Fruit fly (Drosophila melanogaster) whole organism, embryonic: ENCODE results near the gene MCU.

Source experiments
- Antp ChIP-seq: fragments of 200-800 bp; sonication (Bioruptor generic); optimal IDR thresholded peaks from 3 replicates; lab custom pipeline; 2016; ENCODE audit warnings: missing biosample characterization, missing genetic modification characterization
- Asciz ChIP-seq: fragments of 200-800 bp; sonication (Bioruptor generic); optimal IDR thresholded peaks from 2 replicates; lab custom pipeline; 2017; ENCODE audit warnings: missing biosample characterization, mild to moderate bottlenecking, missing genetic modification characterization, missing genetic modification reagents
- Atf6 ChIP-seq: fragments of 200-800 bp; sonication (Bioruptor generic); IDR thresholded peaks from 2 replicates; pipeline ENCODE4 v1.3.6; 2022; ENCODE audit warnings: missing biosample characterization, missing genetic modification characterization
- BEAF-32 ChIP-seq: fragments of 200-800 bp; sonication (Bioruptor generic); optimal IDR thresholded peaks from 3 replicates; lab custom pipeline; 2017; ENCODE audit warnings: missing biosample characterization, missing genetic modification characterization, mild to moderate bottlenecking, moderate library complexity, missing genetic modification reagents
- CG10147 ChIP-seq: fragments of 200-800 bp; sonication (Bioruptor generic); optimal IDR thresholded peaks from 2 replicates; lab custom pipeline; 2019; ENCODE audit warnings: missing biosample characterization, mild to moderate bottlenecking, missing genetic modification characterization, moderate library complexity
- CG10959 ChIP-seq: fragments of 200-800 bp; sonication (Bioruptor generic); IDR thresholded peaks from 2 replicates; pipeline ENCODE4 v1.3.6; 2022; ENCODE audit warnings: missing biosample characterization, missing genetic modification characterization
- CG11085 ChIP-seq: fragments of 200-800 bp; sonication (Bioruptor generic); IDR thresholded peaks from 2 replicates; pipeline ENCODE4 v1.3.6; 2022; ENCODE audit warnings: missing biosample characterization, missing genetic modification characterization
- CG11696 ChIP-seq: fragments of 200-800 bp; sonication (Bioruptor generic); IDR thresholded peaks from 2 replicates; pipeline ENCODE4 v1.3.6; 2022; ENCODE audit warnings: missing biosample characterization, missing genetic modification characterization
- CG13775 ChIP-seq: fragments of 200-800 bp; sonication (Bioruptor generic); optimal IDR thresholded peaks from 3 replicates; lab custom pipeline; 2017; ENCODE audit warnings: missing biosample characterization, mild to moderate bottlenecking, missing genetic modification characterization
- CG15011 ChIP-seq: fragments of 200-800 bp; sonication (Bioruptor generic); optimal IDR thresholded peaks from 3 replicates; lab custom pipeline; 2018; ENCODE audit warnings: missing biosample characterization, mild to moderate bottlenecking, missing genetic modification characterization
- CG17186 ChIP-seq: fragments of 200-800 bp; sonication (Bioruptor generic); optimal IDR thresholded peaks from 3 replicates; lab custom pipeline; 2017; ENCODE audit warnings: missing biosample characterization, missing genetic modification reagents, missing genetic modification characterization
- CG1792 ChIP-seq: fragments of 200-800 bp; sonication (Bioruptor generic); optimal IDR thresholded peaks from 2 replicates; lab custom pipeline; 2016; ENCODE audit warnings: missing biosample characterization, missing genetic modification characterization
- CG2120 ChIP-seq: fragments of 200-800 bp; sonication (Bioruptor generic); optimal IDR thresholded peaks from 3 replicates; lab custom pipeline; 2016; ENCODE audit warnings: missing biosample characterization, missing genetic modification characterization
- CG31365 ChIP-seq: fragments of 200-800 bp; sonication (Bioruptor generic); optimal IDR thresholded peaks from 2 replicates; lab custom pipeline; 2018; ENCODE audit warnings: missing biosample characterization, mild to moderate bottlenecking, missing genetic modification characterization
- CG32767 ChIP-seq: fragments of 200-800 bp; sonication (Bioruptor generic); IDR thresholded peaks from 2 replicates; pipeline ENCODE4 v1.3.6; 2022; ENCODE audit warnings: missing biosample characterization, missing genetic modification characterization
- CG3995 ChIP-seq: fragments of 200-800 bp; sonication (Bioruptor generic); optimal IDR thresholded peaks from 3 replicates; lab custom pipeline; 2016; ENCODE audit warnings: missing biosample characterization, missing genetic modification characterization
- CG5953 ChIP-seq: fragments of 200-800 bp; sonication (Bioruptor generic); IDR thresholded peaks from 2 replicates; pipeline ENCODE4 v1.3.6; 2022; ENCODE audit warnings: missing biosample characterization, missing genetic modification characterization
- CG6175 ChIP-seq: fragments of 200-800 bp; sonication (Bioruptor generic); IDR thresholded peaks from 3 replicates; pipeline ENCODE4 v1.3.6; 2022; ENCODE audit warnings: missing biosample characterization, missing genetic modification characterization
- CG6813 ChIP-seq: fragments of 200-800 bp; sonication (Bioruptor generic); optimal IDR thresholded peaks from 2 replicates; lab custom pipeline; 2017; ENCODE audit warnings: missing biosample characterization, missing genetic modification characterization, mild to moderate bottlenecking, moderate library complexity, missing genetic modification reagents
- CG8281 ChIP-seq: fragments of 200-800 bp; sonication (Bioruptor generic); optimal IDR thresholded peaks from 2 replicates; lab custom pipeline; 2018; ENCODE audit warnings: missing biosample characterization, mild to moderate bottlenecking, missing genetic modification characterization, moderate library complexity
- CG9932 ChIP-seq: fragments of 200-800 bp; sonication (Bioruptor generic); IDR thresholded peaks from 2 replicates; pipeline ENCODE4 v1.3.6; 2022; ENCODE audit warnings: missing biosample characterization, missing genetic modification characterization
- CoRest ChIP-seq: fragments of 200-800 bp; sonication (Bioruptor generic); optimal IDR thresholded peaks from 3 replicates; lab custom pipeline; 2018; ENCODE audit warnings: missing biosample characterization, mild to moderate bottlenecking, missing genetic modification characterization, moderate library complexity
- Dfd ChIP-seq, 2 experiments: fragments of >200 bp; optimal IDR thresholded peaks; 2 replicates each; lab custom pipeline; 2017; ENCODE audit warnings: missing biosample characterization in 2 of 2, missing genetic modification characterization in 2 of 2
- Drgx ChIP-seq: fragments of 200-800 bp; sonication (Bioruptor generic); IDR thresholded peaks from 2 replicates; pipeline ENCODE4 v1.3.6; 2022; ENCODE audit warnings: missing biosample characterization, missing genetic modification characterization
- GATAe ChIP-seq: fragments of 200-800 bp; sonication (Bioruptor generic); conservative IDR thresholded peaks from 2 replicates; pipeline ENCODE4 v1.3.6; 2022; ENCODE audit warnings: missing biosample characterization, missing genetic modification characterization
- HLH3B ChIP-seq: fragments of 200-800 bp; sonication (Bioruptor generic); IDR thresholded peaks from 2 replicates; pipeline ENCODE4 v1.3.6; 2022; ENCODE audit warnings: missing biosample characterization, missing genetic modification characterization
- HLHmδ ChIP-seq: fragments of 200-800 bp; sonication (Bioruptor generic); optimal IDR thresholded peaks from 2 replicates; lab custom pipeline; 2018; ENCODE audit warnings: missing biosample characterization, mild to moderate bottlenecking, missing genetic modification characterization, moderate library complexity
- Hr51 ChIP-seq, 2 experiments: fragments of 200-800 bp; sonication (Bioruptor generic); optimal IDR thresholded peaks; 2 replicates in 1 of 2; 3 replicates in 1 of 2; lab custom pipeline; 2016 to 2018; ENCODE audit warnings: missing biosample characterization in 2 of 2, missing genetic modification characterization in 2 of 2, mild to moderate bottlenecking in 1 of 2, moderate library complexity in 1 of 2
- Oaz ChIP-seq: fragments of 200-800 bp; sonication (Bioruptor generic); IDR thresholded peaks from 2 replicates; pipeline ENCODE4 v1.3.6; 2022; ENCODE audit warnings: missing biosample characterization, missing genetic modification characterization
- Optix ChIP-seq: fragments of 200-800 bp; sonication (Bioruptor generic); IDR thresholded peaks from 3 replicates; pipeline ENCODE4 v1.3.6; 2022; ENCODE audit warnings: missing biosample characterization, missing genetic modification characterization
- Scr ChIP-seq: fragments of 200-800 bp; sonication (Bioruptor generic); IDR thresholded peaks from 2 replicates; pipeline ENCODE4 v1.3.6; 2022; ENCODE audit warnings: missing biosample characterization, missing genetic modification characterization; ENCODE audit not compliant: partially characterized antibody
- Six4 ChIP-seq: fragments of 200-800 bp; sonication (Bioruptor generic); optimal IDR thresholded peaks from 2 replicates; lab custom pipeline; 2016; ENCODE audit warnings: missing biosample characterization, missing genetic modification characterization
- Usf ChIP-seq: fragments of 200-800 bp; sonication (Bioruptor generic); optimal IDR thresholded peaks from 2 replicates; lab custom pipeline; 2017; ENCODE audit warnings: missing genotype, missing biosample characterization, missing genetic modification characterization
- ac ChIP-seq: fragments of 200-800 bp; sonication (Bioruptor generic); optimal IDR thresholded peaks from 3 replicates; lab custom pipeline; 2017; ENCODE audit warnings: missing biosample characterization, mild to moderate bottlenecking, missing genetic modification characterization
- amos ChIP-seq: fragments of 200-800 bp; sonication (Bioruptor generic); IDR thresholded peaks from 2 replicates; pipeline ENCODE4 v1.3.6; 2022; ENCODE audit warnings: missing biosample characterization, missing genetic modification characterization; ENCODE audit not compliant: partially characterized antibody
- chm ChIP-seq: fragments of 200-800 bp; sonication (Bioruptor generic); IDR thresholded peaks from 2 replicates; pipeline ENCODE4 v1.3.6; 2022; ENCODE audit warnings: missing biosample characterization, missing genetic modification characterization
- ci ChIP-seq: fragments of 200-800 bp; sonication (Bioruptor generic); IDR thresholded peaks from 3 replicates; pipeline ENCODE4 v1.3.6; 2022; ENCODE audit warnings: missing biosample characterization, missing genetic modification characterization
- crc ChIP-seq: fragments of 200-800 bp; sonication (Bioruptor generic); optimal IDR thresholded peaks from 2 replicates; lab custom pipeline; 2016; ENCODE audit warnings: missing biosample characterization, missing genetic modification characterization
- da ChIP-seq: fragments of 200-800 bp; sonication (Bioruptor generic); optimal IDR thresholded peaks from 2 replicates; lab custom pipeline; 2016; ENCODE audit warnings: missing biosample characterization, missing genetic modification characterization
- disco-r ChIP-seq: fragments of 200-800 bp; sonication (Bioruptor generic); optimal IDR thresholded peaks from 2 replicates; lab custom pipeline; 2016; ENCODE audit warnings: missing biosample characterization, missing genetic modification characterization
- eve ChIP-seq, 2 experiments: fragments of >200 bp; optimal IDR thresholded peaks; 2 replicates each; lab custom pipeline; 2017; ENCODE audit warnings: missing biosample characterization in 2 of 2, missing genetic modification characterization in 2 of 2
- fru ChIP-seq: fragments of >200 bp; optimal IDR thresholded peaks from 2 replicates; lab custom pipeline; 2017
- mam ChIP-seq: fragments of 200-800 bp; sonication (Bioruptor generic); optimal IDR thresholded peaks from 3 replicates; lab custom pipeline; 2016; ENCODE audit warnings: missing biosample characterization, missing genetic modification characterization
- prd ChIP-seq, 3 experiments: fragments of >200 bp in 2 of 3; fragments of 200-800 bp in 1 of 3; sonication (Bioruptor generic) in 1 of 3; optimal IDR thresholded peaks in 2 of 3; IDR thresholded peaks in 1 of 3; 2 replicates in 2 of 3; 3 replicates in 1 of 3; pipeline versions ENCODE4 v1.3.6 to Lab custom; 2017 to 2022; ENCODE audit warnings: missing biosample characterization in 1 of 3, missing genetic modification characterization in 1 of 3
- ranshi ChIP-seq: fragments of 200-800 bp; sonication (Bioruptor generic); IDR thresholded peaks from 2 replicates; pipeline ENCODE4 v1.3.6; 2022; ENCODE audit warnings: missing biosample characterization, missing genetic modification characterization
- sd ChIP-seq: fragments of 200-800 bp; sonication (Bioruptor generic); optimal IDR thresholded peaks from 3 replicates; lab custom pipeline; 2018; ENCODE audit warnings: missing biosample characterization, mild to moderate bottlenecking, missing genetic modification characterization, moderate library complexity
- sens ChIP-seq: fragments of 200-800 bp; sonication (Bioruptor generic); peaks from one replicate; lab custom pipeline; 2016; ENCODE audit warnings: missing biosample characterization, missing genetic modification characterization
- sr ChIP-seq: fragments of 200-800 bp; sonication (Bioruptor generic); IDR thresholded peaks from 3 replicates; pipeline ENCODE4 v1.3.6; 2022; ENCODE audit warnings: missing biosample characterization, missing genetic modification characterization
- stc ChIP-seq: fragments of 200-800 bp; sonication (Bioruptor generic); IDR thresholded peaks from 2 replicates; pipeline ENCODE4 v1.3.6; 2022; ENCODE audit warnings: missing biosample characterization, missing genetic modification characterization
- tap ChIP-seq: fragments of 200-800 bp; optimal IDR thresholded peaks from 3 replicates; lab custom pipeline; 2019; ENCODE audit warnings: missing biosample characterization, mild to moderate bottlenecking, missing genetic modification characterization, moderate library complexity
- vnd ChIP-seq: fragments of 200-800 bp; sonication (Bioruptor generic); IDR thresholded peaks from 3 replicates; pipeline ENCODE4 v1.3.6; 2022; ENCODE audit warnings: missing biosample characterization, missing genetic modification characterization; ENCODE audit not compliant: partially characterized antibody

MCU gene

dm6 chr3L:6519678-6520077 is 30.9 kb upstream of the MCU start (continued):
- TF ChIP-seq vnd (no peak), stc (GFP tag; lab: Robert Waterston, UW) (no peak), Optix (GFP tag; lab: Robert Waterston, UW) (no peak), sens (GFP tag; lab: Kevin White, UChicago) (peak; percentile 48), Hr51 (GFP tag; optimal IDR thresholded peaks at IDR 0.05; lab: Kevin White, UChicago) (no peak), CG8281 (tag; lab: Kevin White, UChicago) (no peak), eve (GFP tag; optimal IDR thresholded peaks at IDR 0.05; lab: Kevin White, UChicago) (peak in 1 of 2 experiments; percentile 9), CG32767 (no peak), prd (optimal IDR thresholded peaks at IDR 0.05; lab: Kevin White, UChicago) (no peak), prd (GFP tag; IDR thresholded peaks at IDR 0.05; lab: Robert Waterston, UW) (no peak), CG6175 (GFP tag; lab: Robert Waterston, UW) (no peak), sr (GFP tag; lab: Robert Waterston, UW) (peak; percentile 91)

- TF ChIP-seq fru (no peak), CG3995 (no peak), CG9932 (GFP tag; lab: Robert Waterston, UW) (no peak), CG13775 (GFP tag; lab: Kevin White, UChicago) (no peak), CG31365 (tag; lab: Kevin White, UChicago) (no peak), HLH3B (0 out of 2 replicates have a peak, but pooled peaks have one; percentile 8), CG6813 (GFP tag; lab: Kevin White, UChicago) (peak; percentile 69), GATAe (GFP tag; lab: Robert Waterston, UW) (peak; percentile 80), Optix (GFP tag; lab: Robert Waterston, UW) (no peak), CG2120 (no peak), amos (GFP tag; lab: Robert Waterston, UW) (no peak), Usf (GFP tag; lab: Kevin White, UChicago) (no peak), ranshi (GFP tag; lab: Robert Waterston, UW) (no peak; the same call in 1 of the 2 replicates), Dfd (GFP tag; optimal IDR thresholded peaks at IDR 0.05; lab: Kevin White, UChicago) (no peak), CG10959 (GFP tag; lab: Robert Waterston, UW) (no peak), sens (GFP tag; lab: Kevin White, UChicago) (peak; percentile 10), da (no peak), CoRest (tag; lab: Kevin White, UChicago) (no peak), ci (GFP tag; lab: Robert Waterston, UW) (peak; percentile 68), Antp (GFP tag; lab: Kevin White, UChicago) (no peak), CG17186 (GFP tag; lab: Kevin White, UChicago) (no peak), CG15011 (GFP tag; lab: Kevin White, UChicago) (peak; percentile 15), tap (tag; lab: Kevin White, UChicago) (peak; percentile 14), Six4 (no peak), Drgx (GFP tag; lab: Robert Waterston, UW) (no peak), mam (GFP tag; lab: Kevin White, UChicago) (no peak), CG11696 (GFP tag; lab: Robert Waterston, UW) (no peak), sd (no peak), disco-r (no peak), crc (GFP tag; lab: Kevin White, UChicago) (no peak), HLHmδ (GFP tag; lab: Kevin White, UChicago) (no peak), CG11085 (GFP tag; lab: Robert Waterston, UW) (no peak), CG10147 (GFP tag; lab: Kevin White, UChicago) (peak; percentile 12), Scr (no peak), BEAF-32 (GFP tag; lab: Kevin White, UChicago) (no peak), Atf6 (GFP tag; lab: Robert Waterston, UW) (no peak), CG5953 (GFP tag; lab: Robert Waterston, UW) (no peak), chm (GFP tag; lab: Robert Waterston, UW) (no peak), CG1792 (GFP tag; lab: Kevin White, UChicago) (no peak), ac (GFP tag; lab: Kevin White, UChicago) (no peak), Oaz (GFP tag; lab: Robert Waterston, UW) (no peak), Asciz (GFP tag; lab: Kevin White, UChicago) (peak; percentile 77)
These were observed 27.8 kb upstream of the MCU start for dm6 chr3L:6522785-6523184.
